Fruit fly (Drosophila melanogaster) whole organism, adult: ENCODE measurements around the gene M6.

ENCODE experiments used
- CG11617 ChIP-seq: fragments of 200-800 bp; sonication (Bioruptor generic); optimal IDR thresholded peaks from 2 replicates; lab custom pipeline; 2017; ENCODE audit warnings: mild to moderate bottlenecking, missing biosample characterization, missing genetic modification reagents, missing genetic modification characterization
- CG12768 ChIP-seq: fragments of 200-800 bp; sonication (Bioruptor generic); optimal IDR thresholded peaks from 2 replicates; lab custom pipeline; 2017; ENCODE audit warnings: missing biosample characterization, missing genetic modification characterization, mild to moderate bottlenecking, moderate library complexity, missing genetic modification reagents
- CG14711 ChIP-seq: fragments of 200-800 bp; sonication (Bioruptor generic); optimal IDR thresholded peaks from 2 replicates; lab custom pipeline; 2018; ENCODE audit warnings: missing biosample characterization, mild to moderate bottlenecking, missing genetic modification characterization, moderate library complexity
- CG1620 ChIP-seq: fragments of 200-800 bp; sonication (Bioruptor generic); optimal IDR thresholded peaks from 2 replicates; lab custom pipeline; 2016; ENCODE audit warnings: missing biosample characterization, missing genetic modification characterization
- CG33017 ChIP-seq: fragments of 200-800 bp; sonication (Bioruptor generic); optimal IDR thresholded peaks from 2 replicates; lab custom pipeline; 2018; ENCODE audit warnings: missing biosample characterization, mild to moderate bottlenecking, missing genetic modification characterization, moderate library complexity
- CG5204 ChIP-seq: fragments of 200-800 bp; sonication (Bioruptor generic); optimal IDR thresholded peaks from 2 replicates; lab custom pipeline; 2016; ENCODE audit warnings: missing biosample characterization, missing genetic modification characterization
- CG7045 ChIP-seq: fragments of 200-800 bp; sonication (Bioruptor generic); optimal IDR thresholded peaks from 2 replicates; lab custom pipeline; 2017; ENCODE audit warnings: missing biosample characterization, mild to moderate bottlenecking, missing genetic modification characterization
- CG7101 ChIP-seq: fragments of 200-800 bp; sonication (Bioruptor generic); optimal IDR thresholded peaks from 2 replicates; lab custom pipeline; 2018; ENCODE audit warnings: missing biosample characterization, mild to moderate bottlenecking, missing genetic modification characterization, moderate library complexity
- Crg-1 ChIP-seq: fragments of 200-800 bp; sonication (Bioruptor generic); optimal IDR thresholded peaks from 2 replicates; lab custom pipeline; 2016; ENCODE audit warnings: missing biosample characterization, missing genetic modification characterization
- Hr96 ChIP-seq: fragments of 200-800 bp; sonication (Bioruptor generic); optimal IDR thresholded peaks from 2 replicates; lab custom pipeline; 2016; ENCODE audit warnings: missing biosample characterization, missing genetic modification characterization
- Mnt ChIP-seq: fragments of 200-800 bp; sonication (Bioruptor generic); optimal IDR thresholded peaks from 2 replicates; lab custom pipeline; 2016; ENCODE audit warnings: missing biosample characterization, mild to moderate bottlenecking, missing genetic modification characterization
- bab1 ChIP-seq: fragments of 200-800 bp; sonication (Bioruptor generic); optimal IDR thresholded peaks from 3 replicates; lab custom pipeline; 2019; ENCODE audit warnings: missing biosample characterization, mild to moderate bottlenecking, missing genetic modification characterization, moderate library complexity
- cic ChIP-seq: fragments of 200-800 bp; sonication (Bioruptor generic); optimal IDR thresholded peaks from 2 replicates; lab custom pipeline; 2017; ENCODE audit warnings: missing biosample characterization, mild to moderate bottlenecking, missing genetic modification characterization, moderate library complexity
- cnc ChIP-seq, 2 experiments: fragments of >200 bp; optimal IDR thresholded peaks; 2 replicates each; lab custom pipeline; 2017
- kay ChIP-seq: fragments of 200-800 bp; sonication (Bioruptor generic); peaks from one replicate; lab custom pipeline; 2016; ENCODE audit warnings: missing biosample characterization, missing genetic modification characterization, borderline replicate concordance
- ovo ChIP-seq: fragments of 200-800 bp; sonication (Bioruptor generic); optimal IDR thresholded peaks from 2 replicates; lab custom pipeline; 2016; ENCODE audit warnings: missing biosample characterization, missing genetic modification characterization
- pad ChIP-seq: fragments of 200-800 bp; sonication (Bioruptor generic); optimal IDR thresholded peaks from 3 replicates; lab custom pipeline; 2017; ENCODE audit warnings: missing biosample characterization, missing genetic modification characterization, mild to moderate bottlenecking, moderate library complexity, missing genetic modification reagents
- tj ChIP-seq: fragments of 200-800 bp; sonication (Bioruptor generic); optimal IDR thresholded peaks from 3 replicates; lab custom pipeline; 2017; ENCODE audit warnings: missing biosample characterization, mild to moderate bottlenecking, missing genetic modification characterization, moderate library complexity
- toe ChIP-seq: fragments of 200-800 bp; sonication (Bioruptor generic); optimal IDR thresholded peaks from 2 replicates; lab custom pipeline; 2016; ENCODE audit warnings: missing biosample characterization, missing genetic modification characterization

M6 gene

DNA sequence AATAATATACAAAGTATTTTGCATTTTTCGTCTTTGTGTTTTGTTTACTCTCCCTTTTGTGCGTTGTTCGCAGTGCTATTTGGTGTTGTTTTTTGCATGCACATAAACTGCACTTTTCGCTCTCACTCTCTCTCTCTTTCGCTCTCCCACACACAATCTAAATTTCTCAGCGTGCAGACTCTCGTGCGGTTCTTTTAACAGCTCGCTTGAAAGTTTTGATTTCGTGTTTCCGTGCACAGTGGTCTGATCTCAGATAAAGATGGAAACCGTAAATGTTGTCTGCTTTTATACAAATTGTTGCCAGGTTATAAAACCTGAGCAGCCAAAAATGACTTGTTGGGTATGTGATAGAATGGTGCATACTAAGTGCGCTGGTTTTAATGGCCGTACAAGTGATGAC lies 22.3 kb upstream of the M6 start:
- peak; percentile 4 for TF ChIP-seq kay (GFP tag; lab: Kevin White, UChicago)

- TF ChIP-seq kay (GFP tag; lab: Kevin White, UChicago) (peak; percentile 28), CG14711 (tag; lab: Kevin White, UChicago) (no peak)
Observed at dm6 chr3L:21490486-21490885, 17.2 kb upstream of the M6 start, which contains the start of gene Neu2. Neu2 (minus strand) TSS chr3L:21490586.

- TF ChIP-seq CG33017 (tag; lab: Kevin White, UChicago) (no peak), Mnt (GFP tag; lab: Kevin White, UChicago) (peak; percentile 49), bab1 (GFP tag; lab: Kevin White, UChicago) (peak; percentile 8)
Observed at dm6 chr3L:21492723-21493316, 14.8 kb upstream of the M6 start, which contains the start of the genes CG7202 and CG7519. CG7202 (minus strand) TSS chr3L:21492773. CG7519 (plus strand) TSS chr3L:21493083.

dm6 chr3L:21496502-21496864 lies 11.2 kb upstream of the M6 start:
- no peak for TF ChIP-seq CG33017 (tag; lab: Kevin White, UChicago)
- TF ChIP-seq cic = no peak
- no peak for TF ChIP-seq CG14711 (tag; lab: Kevin White, UChicago)
- no peak for TF ChIP-seq CG7101 (tag; lab: Kevin White, UChicago)
- TF ChIP-seq tj (GFP tag; lab: Kevin White, UChicago) = no peak
- no peak for TF ChIP-seq CG12768 (GFP tag; lab: Kevin White, UChicago)
- no peak for TF ChIP-seq kay (GFP tag; lab: Kevin White, UChicago)
- TF ChIP-seq pad (GFP tag; lab: Kevin White, UChicago) = no peak
- no peak for TF ChIP-seq Mnt (GFP tag; lab: Kevin White, UChicago)
- no peak for TF ChIP-seq CG11617 (GFP tag; lab: Kevin White, UChicago)
- no peak for TF ChIP-seq Hr96 (GFP tag; lab: Kevin White, UChicago)
- TF ChIP-seq bab1 (GFP tag; lab: Kevin White, UChicago) = no peak
- TF ChIP-seq toe (GFP tag; lab: Kevin White, UChicago) = no peak

DNA sequence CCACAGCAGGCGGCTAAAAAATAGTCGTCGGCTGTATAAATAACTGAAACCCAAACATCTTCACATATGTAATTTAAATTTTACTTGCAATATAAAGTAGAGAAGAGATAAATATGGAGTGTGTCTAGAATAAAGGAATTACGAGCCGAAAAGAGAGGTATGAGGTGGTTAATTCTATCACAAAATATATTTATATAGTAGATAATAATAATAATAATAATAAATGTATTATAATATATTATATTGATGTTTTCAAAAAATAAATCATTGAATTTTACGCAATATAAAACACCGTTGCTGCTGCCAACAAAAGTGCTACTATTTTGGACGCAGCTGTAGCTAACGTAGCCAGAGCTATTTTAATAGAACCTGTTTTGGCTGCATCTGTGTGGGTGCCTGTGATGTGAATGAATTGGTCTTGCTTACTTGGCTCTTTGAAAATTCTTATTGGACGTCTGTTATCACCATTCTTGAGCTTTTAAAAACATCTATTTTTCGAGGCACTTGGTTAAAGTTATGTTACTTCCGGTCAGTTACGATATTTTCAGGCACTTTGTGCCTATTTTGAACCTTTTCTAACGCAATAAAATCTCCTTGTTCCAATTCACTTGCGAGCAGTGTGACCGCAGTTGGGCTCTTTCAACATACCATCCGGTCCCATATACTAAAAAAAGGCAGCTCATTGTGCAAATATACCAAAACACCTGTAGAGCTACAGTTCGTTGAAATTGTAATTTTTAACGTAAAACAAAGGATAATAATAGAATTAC lies 10.6 kb upstream of the M6 start, which contains the start of gene Hr78:
Hr78 (minus strand) TSS at position 630 of the 770 bp plus-strand sequence.
- TF ChIP-seq Crg-1 (GFP tag; lab: Kevin White, UChicago) (no peak), bab1 (GFP tag; lab: Kevin White, UChicago) (peak; percentile 38), Hr96 (GFP tag; lab: Kevin White, UChicago) (no peak), CG7101 (tag; lab: Kevin White, UChicago) (peak; percentile 61), tj (GFP tag; lab: Kevin White, UChicago) (peak; percentile 59), CG7045 (peak; percentile 58), CG5204 (GFP tag; lab: Kevin White, UChicago) (no peak), CG11617 (GFP tag; lab: Kevin White, UChicago) (peak; percentile 67), CG33017 (tag; lab: Kevin White, UChicago) (peak; percentile 68), cic (peak; percentile 74), CG12768 (GFP tag; lab: Kevin White, UChicago) (peak; percentile 48), CG14711 (tag; lab: Kevin White, UChicago) (peak; percentile 64), CG1620 (GFP tag; lab: Kevin White, UChicago) (no peak), Mnt (GFP tag; lab: Kevin White, UChicago) (peak; percentile 20)

dm6 chr3L:21501172-21501571 lies 6.5 kb upstream of the M6 start, which contains the start of gene Est-Q:
Est-Q (plus strand) TSS chr3L:21501421.
- TF ChIP-seq tj (GFP tag; lab: Kevin White, UChicago) (no peak), cic (peak; percentile 96), Mnt (GFP tag; lab: Kevin White, UChicago) (peak; percentile 87), CG12768 (GFP tag; lab: Kevin White, UChicago) (peak; percentile 22), Hr96 (GFP tag; lab: Kevin White, UChicago) (no peak)

dm6 chr3L:21501928-21502327 lies 5.7 kb upstream of the M6 start:
- peak; percentile 32 for TF ChIP-seq CG14711 (tag; lab: Kevin White, UChicago)
- peak; percentile 60 for TF ChIP-seq CG33017 (tag; lab: Kevin White, UChicago)
- no peak for TF ChIP-seq kay (GFP tag; lab: Kevin White, UChicago)
- TF ChIP-seq pad (GFP tag; lab: Kevin White, UChicago) = no peak
- TF ChIP-seq cnc (optimal IDR thresholded peaks at IDR 0.05; lab: Kevin White, UChicago) = no peak
- TF ChIP-seq Mnt (GFP tag; lab: Kevin White, UChicago) = peak; percentile 22
- peak; percentile 82 for TF ChIP-seq CG12768 (GFP tag; lab: Kevin White, UChicago)
- peak; percentile 15 for TF ChIP-seq CG7101 (tag; lab: Kevin White, UChicago)
- TF ChIP-seq ovo (GFP tag; lab: Kevin White, UChicago) = no peak
- TF ChIP-seq cic = peak; percentile 55
